Worm (Caenorhabditis elegans): Measurements from ENCODE around the gene npr-10.

DNA sequence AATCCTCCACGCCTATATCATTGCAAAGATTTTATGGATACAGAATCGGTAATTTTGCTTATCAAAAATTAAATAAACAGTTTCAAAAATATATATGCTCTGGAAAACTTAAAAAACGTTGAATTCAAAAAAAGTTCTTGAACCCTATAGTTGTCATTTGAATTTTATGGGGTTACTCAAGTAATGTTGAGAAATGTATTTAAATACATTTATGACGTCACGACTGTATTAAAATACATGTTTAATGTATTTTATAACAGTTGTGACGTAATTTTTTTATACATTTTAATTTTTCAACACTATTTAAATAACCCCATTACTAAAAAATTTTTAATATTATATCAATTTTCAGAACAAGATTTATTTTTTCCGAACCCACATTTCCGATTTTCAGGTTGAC lies 36.3 kb downstream of the npr-10 start:
- TF ChIP-seq odd-2 (tag; optimal IDR thresholded peaks at IDR 0.05) = no peak
- no peak for TF ChIP-seq gmeb-2 (tag; optimal IDR thresholded peaks at IDR 0.05)
- no peak for TF ChIP-seq lim-6 (tag; optimal IDR thresholded peaks at IDR 0.05)
- TF ChIP-seq ceh-48 (tag; optimal IDR thresholded peaks at IDR 0.05) = no peak
- TF ChIP-seq dmd-4 (tag; optimal IDR thresholded peaks at IDR 0.05; ENCODE audit: borderline replicate concordance) = no peak
- TF ChIP-seq ttx-3 (tag; optimal IDR thresholded peaks at IDR 0.05) = no peak
- no peak for TF ChIP-seq ahr-1 (tag; optimal IDR thresholded peaks at IDR 0.05)

All from whole organism, late embryonic.